Fruit fly (Drosophila melanogaster) whole organism, embryonic: ENCODE results near the gene His3.3A.

Experiments used
- Ada2b ChIP-seq: fragments of 200-800 bp; sonication (Bioruptor generic); IDR thresholded peaks from 2 replicates; pipeline ENCODE4 v1.3.6; 2022; ENCODE audit warnings: missing biosample characterization, missing genetic modification characterization
- Aef1 ChIP-seq: fragments of 200-800 bp; sonication (Bioruptor generic); IDR thresholded peaks from 3 replicates; pipeline ENCODE4 v1.3.6; 2022; ENCODE audit warnings: missing biosample characterization, missing genetic modification characterization
- CG10209 ChIP-seq: fragments of 200-800 bp; sonication (Bioruptor generic); optimal IDR thresholded peaks from 3 replicates; lab custom pipeline; 2017; ENCODE audit warnings: missing biosample characterization, mild to moderate bottlenecking, missing genetic modification characterization, missing genetic modification reagents
- CG10366 ChIP-seq: fragments of 200-800 bp; sonication (Bioruptor generic); IDR thresholded peaks from 2 replicates; pipeline ENCODE4 v1.3.6; 2022; ENCODE audit warnings: missing biosample characterization, missing genetic modification characterization
- CG11247 ChIP-seq: fragments of 200-800 bp; sonication (Bioruptor generic); IDR thresholded peaks from 2 replicates; pipeline ENCODE4 v1.3.6; 2022; ENCODE audit warnings: missing biosample characterization, missing genetic modification characterization
- CG12299 ChIP-seq: fragments of 200-800 bp; sonication (Bioruptor generic); optimal IDR thresholded peaks from 2 replicates; lab custom pipeline; 2018; ENCODE audit warnings: missing biosample characterization, mild to moderate bottlenecking, missing genetic modification characterization
- CG12769 ChIP-seq: fragments of 200-800 bp; sonication (Bioruptor generic); optimal IDR thresholded peaks from 2 replicates; lab custom pipeline; 2019; ENCODE audit warnings: missing biosample characterization, mild to moderate bottlenecking, missing genetic modification characterization, moderate library complexity
- CG13894 ChIP-seq: fragments of 200-800 bp; sonication (Bioruptor generic); optimal IDR thresholded peaks from 3 replicates; lab custom pipeline; 2018; ENCODE audit warnings: missing biosample characterization, mild to moderate bottlenecking, missing genetic modification characterization, moderate library complexity
- CG14667 ChIP-seq: fragments of 200-800 bp; sonication (Bioruptor generic); IDR thresholded peaks from 2 replicates; pipeline ENCODE4 v1.3.6; 2022; ENCODE audit warnings: missing biosample characterization, missing genetic modification characterization
- CG14860 ChIP-seq: fragments of 200-800 bp; sonication (Bioruptor generic); IDR thresholded peaks from 3 replicates; pipeline ENCODE4 v1.3.6; 2022; ENCODE audit warnings: missing biosample characterization, missing genetic modification characterization; ENCODE audit not compliant: partially characterized antibody
- CG15073 ChIP-seq: fragments of 200-800 bp; sonication (Bioruptor generic); optimal IDR thresholded peaks from 2 replicates; lab custom pipeline; 2016; ENCODE audit warnings: missing biosample characterization, missing genetic modification characterization
- CG1602 ChIP-seq: fragments of 200-800 bp; sonication (Bioruptor generic); optimal IDR thresholded peaks from 3 replicates; lab custom pipeline; 2016; ENCODE audit warnings: missing biosample characterization, missing genetic modification characterization
- CG1603 ChIP-seq: fragments of 200-800 bp; sonication (Bioruptor generic); optimal IDR thresholded peaks from 2 replicates; lab custom pipeline; 2019; ENCODE audit warnings: missing biosample characterization, mild to moderate bottlenecking, missing genetic modification characterization, moderate library complexity
- CG17186 ChIP-seq: fragments of 200-800 bp; sonication (Bioruptor generic); optimal IDR thresholded peaks from 3 replicates; lab custom pipeline; 2017; ENCODE audit warnings: missing biosample characterization, missing genetic modification reagents, missing genetic modification characterization
- CG1832 ChIP-seq: fragments of 200-800 bp; sonication (Bioruptor generic); optimal IDR thresholded peaks from 2 replicates; lab custom pipeline; 2017; ENCODE audit warnings: missing biosample characterization, mild to moderate bottlenecking, missing genetic modification characterization, inconsistent platforms
- CG2129 ChIP-seq: fragments of 200-800 bp; sonication (Bioruptor generic); IDR thresholded peaks from 2 replicates; pipeline ENCODE4 v1.3.6; 2022; ENCODE audit warnings: missing biosample characterization, missing genetic modification characterization; ENCODE audit not compliant: partially characterized antibody
- CG6654 ChIP-seq: fragments of 200-800 bp; sonication (Bioruptor generic); optimal IDR thresholded peaks from 2 replicates; lab custom pipeline; 2017; ENCODE audit warnings: missing biosample characterization, mild to moderate bottlenecking, missing genetic modification characterization
- CG8290 ChIP-seq, 3 experiments: fragments of 200-800 bp; sonication (Bioruptor generic); optimal IDR thresholded peaks; 2 replicates each; lab custom pipeline; 2016 to 2019; ENCODE audit warnings: missing biosample characterization in 3 of 3, missing genetic modification characterization in 3 of 3, mild to moderate bottlenecking in 2 of 3, moderate library complexity in 1 of 3
- CG9727 ChIP-seq: fragments of 200-800 bp; sonication (Bioruptor generic); optimal IDR thresholded peaks from 3 replicates; lab custom pipeline; 2017; ENCODE audit warnings: missing biosample characterization, mild to moderate bottlenecking, missing genetic modification characterization
- ERR ChIP-seq: fragments of 200-800 bp; sonication (Bioruptor generic); optimal IDR thresholded peaks from 2 replicates; lab custom pipeline; 2016; ENCODE audit warnings: missing biosample characterization, missing genetic modification characterization
- Ets97D ChIP-seq: fragments of 200-800 bp; sonication (Bioruptor generic); optimal IDR thresholded peaks from 3 replicates; lab custom pipeline; 2016; ENCODE audit warnings: missing biosample characterization, missing genetic modification characterization
- HLH54F ChIP-seq: fragments of 200-800 bp; sonication (Bioruptor generic); optimal IDR thresholded peaks from 3 replicates; lab custom pipeline; 2016; ENCODE audit warnings: missing biosample characterization, missing genetic modification characterization
- Hey ChIP-seq: fragments of 200-800 bp; sonication (Bioruptor generic); optimal IDR thresholded peaks from 3 replicates; lab custom pipeline; 2018; ENCODE audit warnings: missing biosample characterization, mild to moderate bottlenecking, missing genetic modification characterization
- Hmr ChIP-seq: fragments of 200-800 bp; sonication (Bioruptor generic); optimal IDR thresholded peaks from 3 replicates; lab custom pipeline; 2017; ENCODE audit warnings: mild to moderate bottlenecking, missing biosample characterization, missing genetic modification reagents, missing genetic modification characterization
- Hr39 ChIP-seq: fragments of >200 bp; optimal IDR thresholded peaks from 2 replicates; lab custom pipeline; 2017
- Kr ChIP-seq: fragments of 200-800 bp; sonication (Bioruptor generic); optimal IDR thresholded peaks from 2 replicates; lab custom pipeline; 2017; ENCODE audit warnings: missing biosample characterization, mild to moderate bottlenecking, missing genetic modification characterization
- MTF-1 ChIP-seq: fragments of 200-800 bp; sonication (Bioruptor generic); optimal IDR thresholded peaks from 2 replicates; lab custom pipeline; 2018; ENCODE audit warnings: missing biosample characterization, mild to moderate bottlenecking, missing genetic modification characterization, borderline replicate concordance
- Mes4 ChIP-seq: fragments of 200-800 bp; sonication (Bioruptor generic); optimal IDR thresholded peaks from 2 replicates; lab custom pipeline; 2016; ENCODE audit warnings: missing biosample characterization, missing genetic modification characterization
- Oaz ChIP-seq: fragments of 200-800 bp; sonication (Bioruptor generic); IDR thresholded peaks from 2 replicates; pipeline ENCODE4 v1.3.6; 2022; ENCODE audit warnings: missing biosample characterization, missing genetic modification characterization
- Ravus ChIP-seq: fragments of 200-800 bp; sonication (Bioruptor generic); IDR thresholded peaks from 2 replicates; pipeline ENCODE4 v1.3.6; 2022; ENCODE audit warnings: missing biosample characterization, missing genetic modification characterization
- Sox100B ChIP-seq: fragments of 200-800 bp; sonication (Bioruptor generic); optimal IDR thresholded peaks from 3 replicates; lab custom pipeline; 2018; ENCODE audit warnings: missing biosample characterization, mild to moderate bottlenecking, missing genetic modification characterization
- Sry-β ChIP-seq: fragments of 200-800 bp; sonication (Bioruptor generic); optimal IDR thresholded peaks from 2 replicates; lab custom pipeline; 2018; ENCODE audit warnings: missing biosample characterization, mild to moderate bottlenecking, missing genetic modification characterization, moderate library complexity
- Stat92E ChIP-seq, 3 experiments: fragments of >200 bp in 2 of 3; fragments of 200-800 bp in 1 of 3; sonication (Bioruptor generic) in 1 of 3; optimal IDR thresholded peaks; 2 replicates each; lab custom pipeline; 2017 to 2019; ENCODE audit warnings: missing biosample characterization in 3 of 3, missing genetic modification characterization in 3 of 3, mild to moderate bottlenecking in 1 of 3, moderate library complexity in 1 of 3
- ab ChIP-seq: fragments of 200-800 bp; sonication (Bioruptor generic); optimal IDR thresholded peaks from 2 replicates; lab custom pipeline; 2016; ENCODE audit warnings: missing biosample characterization, missing genetic modification characterization
- crc ChIP-seq: fragments of 200-800 bp; sonication (Bioruptor generic); optimal IDR thresholded peaks from 2 replicates; lab custom pipeline; 2016; ENCODE audit warnings: missing biosample characterization, missing genetic modification characterization
- crol ChIP-seq: fragments of 200-800 bp; sonication (Bioruptor generic); IDR thresholded peaks from 2 replicates; pipeline ENCODE4 v1.3.6; 2022; ENCODE audit warnings: missing biosample characterization, missing genetic modification characterization
- dati ChIP-seq: fragments of 200-800 bp; sonication (Bioruptor generic); IDR thresholded peaks from 2 replicates; pipeline ENCODE4 v1.3.6; 2022; ENCODE audit warnings: missing biosample characterization, missing genetic modification characterization
- esg ChIP-seq: fragments of 200-800 bp; sonication (Bioruptor generic); conservative IDR thresholded peaks from 2 replicates; pipeline ENCODE4 v1.3.6; 2022; ENCODE audit warnings: missing biosample characterization, missing genetic modification characterization
- gsb ChIP-seq: fragments of 200-800 bp; sonication (Bioruptor generic); IDR thresholded peaks from 2 replicates; pipeline ENCODE4 v1.3.6; 2022; ENCODE audit warnings: missing biosample characterization, missing genetic modification characterization
- jumu ChIP-seq: fragments of 200-800 bp; sonication (Bioruptor generic); optimal IDR thresholded peaks from 3 replicates; lab custom pipeline; 2016; ENCODE audit warnings: missing biosample characterization, missing genetic modification characterization
- knrl ChIP-seq: fragments of 200-800 bp; sonication (Bioruptor generic); IDR thresholded peaks from 3 replicates; pipeline ENCODE4 v1.3.6; 2022; ENCODE audit warnings: missing biosample characterization, missing genetic modification characterization; ENCODE audit not compliant: partially characterized antibody
- lilli ChIP-seq: fragments of 200-800 bp; sonication (Bioruptor generic); optimal IDR thresholded peaks from 3 replicates; lab custom pipeline; 2016; ENCODE audit warnings: missing biosample characterization, missing genetic modification characterization
- lov ChIP-seq, 2 experiments: fragments of 200-800 bp in 1 of 2; fragments of >200 bp in 1 of 2; sonication (Bioruptor generic) in 1 of 2; IDR thresholded peaks in 1 of 2; optimal IDR thresholded peaks in 1 of 2; 2 replicates in 1 of 2; 3 replicates in 1 of 2; pipeline versions ENCODE4 v1.3.6 to Lab custom; 2017 to 2022; ENCODE audit warnings: missing biosample characterization in 1 of 2, missing genetic modification characterization in 1 of 2
- nerfin-1 ChIP-seq: fragments of 200-800 bp; sonication (Bioruptor generic); optimal IDR thresholded peaks from 3 replicates; lab custom pipeline; 2019; ENCODE audit warnings: missing biosample characterization, mild to moderate bottlenecking, missing genetic modification characterization, moderate library complexity
- oc ChIP-seq: fragments of 200-800 bp; sonication (Bioruptor generic); optimal IDR thresholded peaks from 2 replicates; lab custom pipeline; 2018; ENCODE audit warnings: missing biosample characterization, mild to moderate bottlenecking, missing genetic modification characterization, moderate library complexity
- odd ChIP-seq: fragments of 200-800 bp; sonication (Bioruptor generic); optimal IDR thresholded peaks from 2 replicates; lab custom pipeline; 2017; ENCODE audit warnings: missing biosample characterization, mild to moderate bottlenecking, missing genetic modification characterization
- psq ChIP-seq: fragments of 200-800 bp; sonication (Bioruptor generic); optimal IDR thresholded peaks from 2 replicates; lab custom pipeline; 2017; ENCODE audit warnings: missing biosample characterization, missing genetic modification characterization
- sd ChIP-seq: fragments of 200-800 bp; sonication (Bioruptor generic); optimal IDR thresholded peaks from 3 replicates; lab custom pipeline; 2018; ENCODE audit warnings: missing biosample characterization, mild to moderate bottlenecking, missing genetic modification characterization, moderate library complexity
- sisA ChIP-seq: fragments of 200-800 bp; sonication (Bioruptor generic); IDR thresholded peaks from 2 replicates; pipeline ENCODE4 v1.3.6; 2022; ENCODE audit warnings: missing biosample characterization, missing genetic modification characterization
- sna ChIP-seq: fragments of 200-800 bp; sonication (Bioruptor generic); IDR thresholded peaks from 2 replicates; pipeline ENCODE4 v1.3.6; 2022; ENCODE audit warnings: missing biosample characterization, missing genetic modification characterization; ENCODE audit not compliant: partially characterized antibody

Gene His3.3A

dm6 chr2L:5096222-5096621, 41.4 kb downstream of the His3.3A start, which contains the start of gene CG4230 (continued):
- TF ChIP-seq dati (GFP tag; lab: Robert Waterston, UW) (no peak), CG12769 (tag; lab: Kevin White, UChicago) (no peak), CG12299 (tag; lab: Kevin White, UChicago) (no peak), MTF-1 (GFP tag; lab: Kevin White, UChicago) (no peak), ERR (no peak), Mes4 (GFP tag; lab: Kevin White, UChicago) (no peak), lov (optimal IDR thresholded peaks at IDR 0.05; lab: Kevin White, UChicago) (no peak), lov (GFP tag; IDR thresholded peaks at IDR 0.05; lab: Robert Waterston, UW) (no peak), Kr (no peak), knrl (GFP tag; lab: Robert Waterston, UW) (peak; percentile 76), Hey (tag; lab: Kevin White, UChicago) (no peak), esg (GFP tag; lab: Robert Waterston, UW) (no peak), sd (no peak), CG13894 (tag; lab: Kevin White, UChicago) (no peak), Hmr (GFP tag; lab: Kevin White, UChicago) (no peak), sna (peak; percentile 79), odd (GFP tag; lab: Kevin White, UChicago) (no peak), Ada2b (GFP tag; lab: Robert Waterston, UW) (no peak), CG2129 (GFP tag; lab: Robert Waterston, UW) (peak; percentile 70), lilli (GFP tag; lab: Kevin White, UChicago) (no peak), Sox100B (no peak), CG8290 (GFP tag; optimal IDR thresholded peaks at IDR 0.05; lab: Kevin White, UChicago) (no peak), CG8290 (tag; optimal IDR thresholded peaks at IDR 0.05; lab: Kevin White, UChicago) (peak in 1 of 2 experiments; percentile 45), oc (tag; lab: Kevin White, UChicago) (no peak), CG1602 (GFP tag; lab: Kevin White, UChicago) (no peak), Ets97D (GFP tag; lab: Kevin White, UChicago) (peak; percentile 6), Ravus (GFP tag; lab: Robert Waterston, UW) (no peak), ab (GFP tag; lab: Kevin White, UChicago) (no peak), crol (no peak), CG9727 (GFP tag; lab: Kevin White, UChicago) (no peak), CG14667 (GFP tag; lab: Robert Waterston, UW) (no peak), psq (GFP tag; lab: Kevin White, UChicago) (no peak), nerfin-1 (tag; lab: Kevin White, UChicago) (no peak), CG15073 (no peak), sisA (GFP tag; lab: Robert Waterston, UW) (no peak), CG14860 (peak; percentile 69; the same call in 2 of the 3 replicates), CG1832 (GFP tag; lab: Kevin White, UChicago) (no peak), CG1603 (tag; lab: Kevin White, UChicago) (peak; percentile 53), CG10366 (no peak), Stat92E (GFP tag; optimal IDR thresholded peaks at IDR 0.05; lab: Kevin White, UChicago) (no peak), HLH54F (GFP tag; lab: Kevin White, UChicago) (no peak), Aef1 (GFP tag; lab: Robert Waterston, UW) (no peak), Oaz (GFP tag; lab: Robert Waterston, UW) (no peak), CG11247 (no peak), Sry-β (GFP tag; lab: Kevin White, UChicago) (peak; percentile 50), gsb (GFP tag; lab: Robert Waterston, UW) (no peak), jumu (no peak), CG17186 (peak; percentile 86), crc (GFP tag; lab: Kevin White, UChicago) (no peak), CG10209 (GFP tag; lab: Kevin White, UChicago) (no peak), Hr39 (lab: Kevin White, UChicago) (no peak), CG6654 (GFP tag; lab: Kevin White, UChicago) (no peak)
